Worm (Caenorhabditis elegans): ENCODE measurements around the gene F55B12.2.

DNA sequence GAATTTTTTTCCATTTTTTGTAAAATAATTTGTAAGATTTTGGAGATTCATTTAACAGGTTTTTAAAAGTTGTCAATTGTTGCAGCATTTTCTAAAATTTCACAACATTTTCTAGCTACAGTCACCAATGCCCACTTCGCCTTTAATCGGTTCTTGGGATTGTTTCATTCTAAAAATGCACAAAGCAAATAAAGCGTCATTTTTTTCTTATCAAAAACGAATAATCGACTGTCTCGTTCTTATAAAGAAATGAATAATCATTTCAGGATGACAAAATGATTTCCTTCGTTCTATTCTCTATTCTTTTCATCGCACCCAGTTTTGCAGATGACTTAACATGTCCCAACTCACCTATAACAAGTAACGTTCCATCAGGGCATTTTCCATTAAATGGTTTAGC, 41.2 kb downstream of the F55B12.2 start, which contains the start of gene F53C11.1:
- TF ChIP-seq nhr-129 (tag; optimal IDR thresholded peaks at IDR 0.05): no peak
- no peak for TF ChIP-seq ZK546.5 (tag; optimal IDR thresholded peaks at IDR 0.05)
- no peak for TF ChIP-seq nhr-6 (tag; optimal IDR thresholded peaks at IDR 0.05)
- TF ChIP-seq ceh-16 (tag; optimal IDR thresholded peaks at IDR 0.05): no peak
- no peak for TF ChIP-seq Y55F3AM.14 (GFP tag; optimal IDR thresholded peaks at IDR 0.05)
